Fruit fly (Drosophila melanogaster): ENCODE results near the gene CG18577.

Gene CG18577

DNA sequence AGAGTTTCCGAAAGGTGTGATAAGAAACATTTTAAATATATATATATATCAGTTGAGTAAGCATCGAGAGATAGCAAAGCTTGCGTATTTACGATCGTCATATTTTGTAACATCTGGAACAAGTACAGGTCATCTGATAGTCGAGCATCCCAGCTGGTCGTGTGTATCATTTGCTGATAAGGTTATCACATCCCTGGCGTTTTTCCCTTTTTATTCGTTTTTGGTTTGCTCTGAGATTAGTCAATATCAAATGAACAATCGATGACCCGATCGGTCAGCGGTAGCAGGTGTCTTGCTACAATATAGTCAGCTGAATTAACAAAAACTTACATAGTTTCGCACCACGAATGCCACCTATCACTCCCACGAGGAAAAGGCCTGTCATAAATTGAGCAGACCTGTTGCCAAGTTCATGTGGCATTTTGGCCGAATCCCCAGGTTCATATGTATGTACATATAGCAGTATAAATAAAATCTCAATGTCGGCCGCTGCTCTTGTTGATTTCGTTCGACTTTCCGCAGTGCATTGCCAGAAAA is 5.1 kb downstream of the CG18577 start (continued):
- TF ChIP-seq CG34406 (GFP tag; optimal IDR thresholded peaks at IDR 0.05) (peak; percentile 66), CG8319 (GFP tag; optimal IDR thresholded peaks at IDR 0.05) (no peak), CG6163 (GFP tag; IDR thresholded peaks at IDR 0.05) (peak; percentile 71; the same call in 1 of the 3 replicates), Blimp-1 (GFP tag; optimal IDR thresholded peaks at IDR 0.05) (no peak), fkh (GFP tag; optimal IDR thresholded peaks at IDR 0.05) (peak; percentile 53), salr (GFP tag; optimal IDR thresholded peaks at IDR 0.05) (peak in 1 of 2 experiments; percentile 41), spab (GFP tag; optimal IDR thresholded peaks at IDR 0.05) (peak; percentile 30), fd85E (GFP tag; optimal IDR thresholded peaks at IDR 0.05) (no peak)

DNA sequence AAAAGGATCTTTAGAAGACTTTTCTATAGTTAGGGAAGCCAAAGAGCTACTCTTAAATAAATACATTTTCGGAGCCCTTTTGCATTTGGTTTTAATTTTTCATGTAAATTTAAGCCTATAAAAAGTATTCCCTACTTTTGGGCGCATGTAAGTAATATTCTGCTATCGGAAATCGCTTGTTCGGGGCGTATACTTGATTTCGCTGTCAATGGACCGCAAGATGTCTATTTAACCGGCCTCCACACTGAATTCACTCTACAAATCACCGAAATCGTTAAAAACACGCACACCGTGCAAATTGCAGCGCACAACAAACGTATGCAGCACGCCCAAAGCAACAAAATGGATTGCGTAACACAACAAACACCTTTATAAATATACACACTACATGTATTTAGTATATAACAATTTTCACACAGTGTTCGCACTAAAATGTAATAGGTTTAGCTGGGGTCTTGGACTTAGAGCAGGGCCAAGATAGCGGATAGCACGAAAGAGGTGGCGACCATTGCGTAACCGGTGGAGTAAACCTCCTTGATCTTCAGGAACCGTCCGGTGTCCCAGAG is 13.0 kb downstream of the CG18577 start:
- TF ChIP-seq CG34406 (GFP tag; optimal IDR thresholded peaks at IDR 0.05) (no peak), Eip78C (GFP tag) (peak; percentile 93), vri (GFP tag; optimal IDR thresholded peaks at IDR 0.05) (peak; percentile 71), topi (GFP tag; optimal IDR thresholded peaks at IDR 0.05) (peak; percentile 23), CG9139 (GFP tag; optimal IDR thresholded peaks at IDR 0.05) (peak; percentile 77), ss (GFP tag; optimal IDR thresholded peaks at IDR 0.05) (peak in 1 of 2 experiments; percentile 58), CG3032 (tag; optimal IDR thresholded peaks at IDR 0.05) (no peak), fkh (GFP tag; optimal IDR thresholded peaks at IDR 0.05) (peak; percentile 23)

DNA sequence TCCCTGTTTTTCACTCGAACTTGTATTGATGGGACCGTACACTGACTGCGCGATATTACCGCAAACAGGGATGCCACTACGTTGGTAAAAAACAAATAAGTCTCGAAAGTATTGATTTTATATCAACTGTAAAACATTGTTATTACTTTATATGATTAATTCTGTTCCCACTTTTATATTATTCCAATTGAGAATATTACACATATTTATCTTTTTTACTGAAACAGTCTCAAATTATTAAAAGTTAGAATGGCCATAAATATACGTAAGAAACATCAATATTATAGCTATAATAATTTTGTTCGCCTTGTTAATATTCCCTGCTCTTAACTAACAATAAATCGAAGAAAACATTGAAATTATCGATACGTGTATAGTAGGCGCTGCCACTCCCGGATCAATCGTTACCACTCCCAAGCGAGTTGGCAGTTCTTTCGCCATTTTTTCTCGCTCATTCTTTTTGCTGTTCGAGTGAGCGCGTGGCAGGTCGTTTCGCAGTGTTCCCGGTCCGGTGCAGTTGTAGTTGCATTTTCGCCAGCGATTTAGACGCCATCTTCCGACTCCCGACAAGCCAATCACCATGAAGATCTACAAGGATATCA is 14.0 kb downstream of the CG18577 start, which contains the start of the genes SdhC and Tctp:
Gene SdhC (minus strand): TSS at position 49 of the 602 bp plus-strand sequence.
Gene Tctp (plus strand): TSS at position 447 of the 602 bp plus-strand sequence.
- TF ChIP-seq acj6 (GFP tag; optimal IDR thresholded peaks at IDR 0.05) (peak; percentile 24), vri (GFP tag; optimal IDR thresholded peaks at IDR 0.05) (peak; percentile 45), CG11294 (GFP tag; IDR thresholded peaks at IDR 0.05) (no peak), CG3919 (GFP tag; optimal IDR thresholded peaks at IDR 0.05) (peak; percentile 59), salr (GFP tag; optimal IDR thresholded peaks at IDR 0.05) (peak in 1 of 2 experiments; percentile 10), fd85E (GFP tag; optimal IDR thresholded peaks at IDR 0.05) (no peak), net (GFP tag; optimal IDR thresholded peaks at IDR 0.05) (peak; percentile 5), esn (GFP tag; optimal IDR thresholded peaks at IDR 0.05) (peak; percentile 68), CG11902 (GFP tag; optimal IDR thresholded peaks at IDR 0.05) (no peak), CG15336 (GFP tag; IDR thresholded peaks at IDR 0.05) (no peak), cyc (GFP tag; optimal IDR thresholded peaks at IDR 0.05) (peak; percentile 10), CG11762 (GFP tag; optimal IDR thresholded peaks at IDR 0.05; ENCODE audit: insufficient read depth) (no peak), CG16779 (tag; optimal IDR thresholded peaks at IDR 0.05) (no peak), fkh (GFP tag; optimal IDR thresholded peaks at IDR 0.05) (peak; percentile 83), CG6808 (GFP tag; optimal IDR thresholded peaks at IDR 0.05) (peak; percentile 12), CG9139 (GFP tag; optimal IDR thresholded peaks at IDR 0.05) (no peak), CG32006 (GFP tag; optimal IDR thresholded peaks at IDR 0.05) (no peak), Lpt (GFP tag; optimal IDR thresholded peaks at IDR 0.05) (peak; percentile 31), CG6792 (GFP tag; optimal IDR thresholded peaks at IDR 0.05) (peak; percentile 30), Sox15 (GFP tag; optimal IDR thresholded peaks at IDR 0.05) (no peak), Ets21C (GFP tag; optimal IDR thresholded peaks at IDR 0.05) (peak; percentile 28), Sox14 (GFP tag; optimal IDR thresholded peaks at IDR 0.05) (peak; percentile 52), fd59A (GFP tag; optimal IDR thresholded peaks at IDR 0.05) (no peak), spab (GFP tag; optimal IDR thresholded peaks at IDR 0.05) (no peak), Eip78C (GFP tag) (peak; percentile 85), CG1621 (tag; optimal IDR thresholded peaks at IDR 0.05) (peak; percentile 19), CG10669 (GFP tag; optimal IDR thresholded peaks at IDR 0.05) (peak; percentile 0), CG4318 (GFP tag; optimal IDR thresholded peaks at IDR 0.05) (no peak), Hr4 (GFP tag; optimal IDR thresholded peaks at IDR 0.05) (peak; percentile 42), topi (GFP tag; optimal IDR thresholded peaks at IDR 0.05) (peak; percentile 49), OdsH (GFP tag; optimal IDR thresholded peaks at IDR 0.05) (peak; percentile 43), dsx (GFP tag; optimal IDR thresholded peaks at IDR 0.05; ENCODE audit: poor library complexity, severe bottlenecking) (peak; percentile 10), CG3032 (tag; optimal IDR thresholded peaks at IDR 0.05) (peak; percentile 23), Ets96B (tag; optimal IDR thresholded peaks at IDR 0.05) (no peak), svp (GFP tag) (peak; percentile 74), CG31627 (GFP tag; optimal IDR thresholded peaks at IDR 0.05) (peak; percentile 36), ss (GFP tag; optimal IDR thresholded peaks at IDR 0.05) (peak; percentile 14 to 39), dac (GFP tag; optimal IDR thresholded peaks at IDR 0.05) (no peak), pdm3 (GFP tag; optimal IDR thresholded peaks at IDR 0.05) (peak; percentile 52)

All from whole organism, prepupa.